Worm (Caenorhabditis elegans) whole organism, L4 larva: ENCODE measurements around the gene K07H8.5.

Experiments used
- T20F7.1 ChIP-seq: fragments of 200-800 bp; sonication (Bioruptor generic); optimal IDR thresholded peaks from 2 replicates; lab custom pipeline; 2018; ENCODE audit warnings: mild to moderate bottlenecking, missing genetic modification characterization, missing compliant biosample characterization
- Y5F2A.4 ChIP-seq: fragments of 200-800 bp; sonication (Bioruptor generic); optimal IDR thresholded peaks from 2 replicates; lab custom pipeline; 2018; ENCODE audit warnings: mild to moderate bottlenecking, missing genetic modification characterization, missing compliant biosample characterization
- Y75B8A.6 ChIP-seq: fragments of 200-800 bp; sonication (Bioruptor generic); IDR thresholded peaks from 2 replicates; pipeline ENCODE4 v1.3.6; 2022; ENCODE audit warnings: missing genetic modification reagents, missing genetic modification characterization, missing compliant biosample characterization
- ZK337.2 ChIP-seq: fragments of 200-800 bp; sonication (Bioruptor generic); IDR thresholded peaks from 2 replicates; pipeline ENCODE4 v1.3.6; 2022; ENCODE audit warnings: missing genetic modification reagents, missing genetic modification characterization, missing compliant biosample characterization
- aha-1 ChIP-seq: fragments of 150-350 bp; peaks from one replicate; lab custom pipeline; 2014; ENCODE audit warnings: missing biosample characterization, missing genetic modification characterization
- arid-1 ChIP-seq: fragments of 200-800 bp; sonication (Bioruptor generic); conservative IDR thresholded peaks from 2 replicates; pipeline ENCODE4 v1.3.6; 2022; ENCODE audit warnings: missing genetic modification reagents, missing genetic modification characterization, missing compliant biosample characterization
- dmd-6 ChIP-seq: fragments of 200-800 bp; sonication (Bioruptor generic); IDR thresholded peaks from 2 replicates; pipeline ENCODE4 v1.3.6; 2022; ENCODE audit warnings: missing genetic modification reagents, missing genetic modification characterization, missing compliant biosample characterization
- dmd-8 ChIP-seq: fragments of 200-800 bp; sonication (Bioruptor generic); IDR thresholded peaks from 2 replicates; pipeline ENCODE4 v1.3.6; 2022; ENCODE audit warnings: missing genetic modification characterization, missing compliant biosample characterization
- dpl-1 ChIP-seq: fragments of 150-350 bp; optimal IDR thresholded peaks from 2 replicates; lab custom pipeline; 2014; ENCODE audit warnings: missing biosample characterization, missing genetic modification reagents, missing genetic modification characterization
- duxl-1 ChIP-seq: sonication (generic microtip); optimal IDR thresholded peaks from 2 replicates; lab custom pipeline; 2016; ENCODE audit warnings: mild to moderate bottlenecking, missing genetic modification characterization, moderate library complexity, missing compliant biosample characterization; ENCODE audit not compliant: poor library complexity
- egl-27 ChIP-seq: sonication (generic microtip); optimal IDR thresholded peaks from 3 replicates; lab custom pipeline; 2017; ENCODE audit warnings: missing biosample characterization, missing genetic modification reagents, missing genetic modification characterization
- hlh-30 ChIP-seq: sonication (generic microtip); optimal IDR thresholded peaks from 2 replicates; lab custom pipeline; 2017; ENCODE audit warnings: antibody characterized with exemption, mild to moderate bottlenecking, missing genetic modification characterization, missing compliant biosample characterization; ENCODE audit not compliant: insufficient read depth
- lin-1 ChIP-seq: fragments of 200-800 bp; sonication (Bioruptor generic); IDR thresholded peaks from 2 replicates; pipeline ENCODE4 v1.3.6; 2022; ENCODE audit warnings: missing genetic modification reagents, missing genetic modification characterization, missing compliant biosample characterization
- lin-38 ChIP-seq: fragments of 200-800 bp; sonication (Bioruptor generic); IDR thresholded peaks from 2 replicates; pipeline ENCODE4 v1.3.6; 2022; ENCODE audit warnings: missing genetic modification reagents, missing genetic modification characterization, missing compliant biosample characterization
- lir-3 ChIP-seq: sonication (generic microtip); optimal IDR thresholded peaks from 2 replicates; lab custom pipeline; 2016; ENCODE audit warnings: mild to moderate bottlenecking, missing genetic modification characterization, missing compliant biosample characterization
- madf-9 ChIP-seq: fragments of 200-800 bp; sonication (Bioruptor generic); conservative IDR thresholded peaks from 2 replicates; pipeline ENCODE4 v1.3.6; 2022; ENCODE audit warnings: missing genetic modification reagents, missing genetic modification characterization, missing compliant biosample characterization
- mdt-29 ChIP-seq: fragments of 200-800 bp; sonication (Bioruptor generic); IDR thresholded peaks from 2 replicates; pipeline ENCODE4 v1.3.6; 2022; ENCODE audit warnings: missing genetic modification reagents, missing genetic modification characterization, missing compliant biosample characterization
- mep-1 ChIP-seq: fragments of 150-350 bp; sonication (generic microtip); optimal IDR thresholded peaks from 3 replicates; lab custom pipeline; 2014; ENCODE audit warnings: missing biosample characterization, missing genetic modification characterization
- mxl-2 ChIP-seq: fragments of 200-800 bp; sonication (Bioruptor generic); conservative IDR thresholded peaks from 2 replicates; pipeline ENCODE4 v1.3.6; 2022; ENCODE audit warnings: missing genetic modification reagents, missing genetic modification characterization, missing compliant biosample characterization
- mxl-3 ChIP-seq: fragments of 200-800 bp; sonication (Bioruptor generic); optimal IDR thresholded peaks from 2 replicates; lab custom pipeline; 2018; ENCODE audit warnings: mild to moderate bottlenecking, missing genetic modification characterization, missing compliant biosample characterization
- nhr-10 ChIP-seq: fragments of 150-350 bp; optimal IDR thresholded peaks from 2 replicates; lab custom pipeline; 2014; ENCODE audit warnings: missing biosample characterization, missing genetic modification characterization
- nhr-28 ChIP-seq: fragments of 150-350 bp; optimal IDR thresholded peaks from 2 replicates; lab custom pipeline; 2014; ENCODE audit warnings: missing biosample characterization, missing genetic modification characterization
- nhr-48 ChIP-seq: sonication (generic microtip); optimal IDR thresholded peaks from 2 replicates; lab custom pipeline; 2016; ENCODE audit warnings: mild to moderate bottlenecking, missing genetic modification characterization, missing compliant biosample characterization
- nhr-76 ChIP-seq: fragments of 150-350 bp; optimal IDR thresholded peaks from 2 replicates; lab custom pipeline; 2014; ENCODE audit warnings: missing biosample characterization, missing genetic modification characterization
- nhr-77 ChIP-seq: fragments of 150-350 bp; optimal IDR thresholded peaks from 2 replicates; lab custom pipeline; 2014; ENCODE audit warnings: missing biosample characterization, missing genetic modification characterization
- pha-4 ChIP-seq, 2 experiments: fragments of 150-350 bp in 1 of 2; fragments of 200-800 bp in 1 of 2; sonication (Bioruptor generic) in 1 of 2; IDR thresholded peaks in 1 of 2; optimal IDR thresholded peaks in 1 of 2; 2 replicates each; pipeline versions ENCODE4 v1.3.6 to Lab custom; 2014 to 2022; ENCODE audit warnings: missing genetic modification characterization in 2 of 2, missing genetic modification reagents in 2 of 2, missing biosample characterization in 1 of 2, missing compliant biosample characterization in 1 of 2
- rbr-2 ChIP-seq: sonication (generic microtip); optimal IDR thresholded peaks from 2 replicates; lab custom pipeline; 2016; ENCODE audit warnings: missing genotype, missing genetic modification characterization, missing compliant biosample characterization
- sdz-12 ChIP-seq: fragments of 200-800 bp; sonication (Bioruptor generic); optimal IDR thresholded peaks from 2 replicates; lab custom pipeline; 2018; ENCODE audit warnings: mild to moderate bottlenecking, missing genetic modification characterization, missing compliant biosample characterization
- set-16 ChIP-seq: fragments of 200-800 bp; sonication (Bioruptor generic); IDR thresholded peaks from 2 replicates; pipeline ENCODE4 v1.3.6; 2022; ENCODE audit warnings: missing genetic modification reagents, missing genetic modification characterization, missing compliant biosample characterization
- snpc-1.2 ChIP-seq: fragments of 200-800 bp; sonication (Bioruptor generic); IDR thresholded peaks from 2 replicates; pipeline ENCODE4 v1.3.6; 2022; ENCODE audit warnings: missing genetic modification reagents, missing genetic modification characterization, missing compliant biosample characterization
- tag-97 ChIP-seq: fragments of 200-800 bp; sonication (Bioruptor generic); IDR thresholded peaks from 2 replicates; pipeline ENCODE4 v1.3.6; 2022; ENCODE audit warnings: missing genetic modification characterization, missing compliant biosample characterization
- tra-1 ChIP-seq: fragments of 200-800 bp; sonication (Bioruptor generic); IDR thresholded peaks from 2 replicates; pipeline ENCODE4 v1.3.6; 2022; ENCODE audit warnings: missing genetic modification reagents, missing genetic modification characterization, missing compliant biosample characterization
- unc-39 ChIP-seq: sonication (generic microtip); optimal IDR thresholded peaks from 2 replicates; lab custom pipeline; 2017; ENCODE audit warnings: missing biosample characterization, missing genetic modification characterization
- unc-62 ChIP-seq, 3 experiments: fragments of 150-350 bp in 1 of 3; sonication (generic microtip); optimal IDR thresholded peaks in 2 of 3; peaks in 1 of 3; 1 replicate in 1 of 3; 2 replicates in 2 of 3; lab custom pipeline; 2014 to 2017; ENCODE audit warnings: missing biosample characterization in 3 of 3, missing genetic modification characterization in 3 of 3, missing genetic modification reagents in 3 of 3, missing genotype in 1 of 3
- vab-7 ChIP-seq: fragments of 200-800 bp; sonication (Bioruptor generic); IDR thresholded peaks from 2 replicates; pipeline ENCODE4 v1.3.6; 2022; ENCODE audit warnings: missing genetic modification reagents, missing genetic modification characterization, missing compliant biosample characterization
- zag-1 ChIP-seq: fragments of 150-350 bp; optimal IDR thresholded peaks from 2 replicates; lab custom pipeline; 2014; ENCODE audit warnings: missing biosample characterization, missing genetic modification characterization
- zfp-3 ChIP-seq: fragments of 200-800 bp; sonication (Bioruptor generic); conservative IDR thresholded peaks from 2 replicates; pipeline ENCODE4 v1.3.6; 2022; ENCODE audit warnings: missing genetic modification reagents, missing genetic modification characterization, missing compliant biosample characterization
- zip-11 ChIP-seq: fragments of 200-800 bp; sonication (Bioruptor generic); IDR thresholded peaks from 2 replicates; pipeline ENCODE4 v1.3.6; 2022; ENCODE audit warnings: missing genetic modification characterization, missing compliant biosample characterization

The K07H8.5 gene

DNA sequence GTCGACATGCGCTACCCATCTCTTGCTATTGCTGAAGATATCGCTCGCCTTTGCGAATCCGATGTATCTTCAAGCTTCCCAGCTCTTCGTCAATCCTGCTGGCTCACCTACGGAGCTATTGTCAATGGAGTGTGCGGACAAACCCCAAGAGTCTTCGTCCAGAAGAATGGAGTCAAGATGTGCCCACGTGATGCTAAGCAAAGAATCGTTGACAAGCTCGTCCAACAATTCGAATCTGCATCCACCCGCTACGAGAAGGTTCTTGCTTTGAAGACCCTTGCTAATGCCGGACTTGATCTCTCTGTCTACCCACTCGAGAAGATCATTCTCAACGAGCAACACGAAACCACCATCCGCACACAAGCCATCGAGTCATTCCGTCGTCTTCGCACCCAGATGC is 5.5 kb upstream of the K07H8.5 start:
- TF ChIP-seq rbr-2 (tag; lab: Kevin White, UChicago) = no peak
- no peak for TF ChIP-seq unc-39 (tag; lab: Kevin White, UChicago)
- TF ChIP-seq lin-1 (GFP tag; lab: Robert Waterston, UW) = no peak
- no peak for TF ChIP-seq lir-3 (tag; lab: Kevin White, UChicago)
- TF ChIP-seq nhr-10 (tag; lab: Kevin White, UChicago) = no peak
- 0 out of 2 replicates have a peak, but pooled peaks have one; percentile 19 for TF ChIP-seq mdt-29
- peak; percentile 45 for TF ChIP-seq aha-1 (tag; lab: Kevin White, UChicago)
- TF ChIP-seq lin-38 = peak; percentile 3; the same call in 1 of the 2 replicates

DNA sequence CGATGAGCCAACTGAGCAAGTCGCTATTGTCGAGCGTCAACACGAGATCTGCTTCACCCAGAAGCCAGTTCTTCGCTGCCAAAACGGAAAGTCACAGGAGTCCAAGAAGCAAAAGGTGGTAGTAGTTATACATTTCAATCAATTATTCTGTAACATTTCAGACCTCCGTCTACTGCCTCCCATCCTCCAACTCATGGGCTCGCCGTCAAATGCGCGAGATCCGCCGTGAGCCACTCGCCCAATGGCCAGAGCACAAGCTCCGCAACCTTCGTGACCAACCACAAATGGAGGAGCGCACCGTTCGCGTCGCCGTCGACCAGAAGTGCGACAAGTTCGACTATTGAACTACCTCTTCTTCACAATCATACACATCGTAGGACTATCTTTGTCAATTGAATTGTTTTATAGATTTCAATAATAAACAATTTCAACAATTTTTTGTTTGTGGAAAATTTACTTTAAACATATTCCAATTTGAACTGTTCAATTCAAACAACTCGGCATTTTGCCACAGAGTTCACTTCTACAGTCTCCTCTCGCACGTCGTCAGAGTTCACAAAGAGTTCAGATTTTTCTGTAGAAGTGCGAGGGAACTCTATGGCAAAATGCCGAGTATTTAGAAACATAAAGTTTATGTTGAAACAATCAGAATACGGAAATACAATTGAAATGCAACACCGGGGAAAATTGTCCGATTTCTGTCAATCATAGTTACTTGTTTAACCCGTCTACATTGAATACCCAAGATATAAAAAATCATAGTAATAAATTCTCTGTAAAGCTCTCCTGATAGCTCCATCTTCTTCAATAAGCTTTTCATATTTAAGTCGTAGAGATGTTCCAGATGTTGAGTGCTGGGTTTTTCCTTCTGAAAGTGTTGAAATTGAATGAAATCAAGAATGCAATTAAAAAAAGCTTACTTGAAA is 1.8 kb upstream of the K07H8.5 start:
- TF ChIP-seq Y75B8A.6 (GFP tag; lab: Robert Waterston, UW) (peak; percentile 15; the same call in 1 of the 2 replicates), sdz-12 (GFP tag; lab: Kevin White, UChicago) (no peak), nhr-77 (tag; lab: Kevin White, UChicago) (no peak), set-16 (GFP tag; lab: Robert Waterston, UW) (peak; percentile 84), mxl-2 (0 out of 2 replicates have a peak, but pooled peaks have one; percentile 12), Y5F2A.4 (GFP tag; lab: Kevin White, UChicago) (peak; percentile 12), mxl-3 (GFP tag; lab: Kevin White, UChicago) (peak; percentile 14), ZK337.2 (GFP tag; lab: Robert Waterston, UW) (no peak), T20F7.1 (peak; percentile 43), dmd-8 (peak; percentile 68; the same call in 1 of the 2 replicates), mep-1 (tag; lab: Kevin White, UChicago) (no peak), zip-11 (no peak), zfp-3 (GFP tag; lab: Robert Waterston, UW) (peak; percentile 93), madf-9 (GFP tag; lab: Robert Waterston, UW) (0 out of 2 replicates have a peak, but pooled peaks have one; percentile 30), aha-1 (tag; lab: Kevin White, UChicago) (peak; percentile 68), snpc-1.2 (GFP tag; lab: Robert Waterston, UW) (0 out of 2 replicates have a peak, but pooled peaks have one; percentile 12), arid-1 (GFP tag; lab: Robert Waterston, UW) (0 out of 2 replicates have a peak, but pooled peaks have one; percentile 25), zag-1 (no peak), lin-38 (peak; percentile 43; the same call in 1 of the 2 replicates), duxl-1 (tag; lab: Kevin White, UChicago) (no peak), nhr-48 (tag; lab: Kevin White, UChicago) (peak; percentile 34), pha-4 (GFP tag; IDR thresholded peaks at IDR 0.05; lab: Robert Waterston, UW) (peak; percentile 16; the same call in 1 of the 2 replicates), pha-4 (tag; optimal IDR thresholded peaks at IDR 0.05; lab: Kevin White, UChicago) (no peak), tra-1 (GFP tag; lab: Robert Waterston, UW) (0 out of 2 replicates have a peak, but pooled peaks have one; percentile 19), tag-97 (no peak), dmd-6 (GFP tag; lab: Robert Waterston, UW) (peak; percentile 50), nhr-76 (tag; lab: Kevin White, UChicago) (no peak)

DNA sequence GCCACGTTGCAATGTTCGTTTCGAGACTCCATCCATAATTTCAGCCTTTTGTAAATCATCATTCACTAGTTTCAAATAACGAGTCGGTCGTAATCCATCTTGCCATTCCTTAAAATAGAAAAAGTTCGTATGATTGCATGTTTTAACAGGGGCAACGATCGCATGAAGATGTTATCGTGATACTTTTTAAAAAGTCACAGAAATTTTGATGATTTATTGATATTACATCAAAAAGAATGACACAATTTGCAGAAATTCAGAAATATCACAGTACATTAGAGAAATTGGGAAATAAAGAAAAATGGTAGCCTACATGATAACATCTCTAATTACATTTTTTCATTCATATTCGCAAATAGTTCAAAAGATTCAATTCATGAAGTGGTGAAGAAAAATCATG is 5.2 kb downstream of the K07H8.5 start:
- TF ChIP-seq hlh-30 (tag; lab: Kevin White, UChicago) = no peak
- TF ChIP-seq zag-1 = no peak
- peak; percentile 49 for TF ChIP-seq nhr-28 (tag; lab: Kevin White, UChicago)
- TF ChIP-seq vab-7 (GFP tag; lab: Robert Waterston, UW) = no peak
- no peak for TF ChIP-seq pha-4 (GFP tag; IDR thresholded peaks at IDR 0.05; lab: Robert Waterston, UW)
- no peak for TF ChIP-seq pha-4 (tag; optimal IDR thresholded peaks at IDR 0.05; lab: Kevin White, UChicago)
- no peak for TF ChIP-seq dpl-1 (GFP tag; lab: Kevin White, UChicago)
- no peak for TF ChIP-seq egl-27 (tag; lab: Kevin White, UChicago)
- peak in 1 of 2 experiments; percentile 88 for TF ChIP-seq unc-62 (GFP tag; optimal IDR thresholded peaks at IDR 0.05 in 1 of 2; lab: Kevin White, UChicago)
- no peak for TF ChIP-seq unc-62 (tag; optimal IDR thresholded peaks at IDR 0.05; lab: Kevin White, UChicago)
